Worm (Caenorhabditis elegans) whole organism, late embryonic: ENCODE measurements around the gene F40A3.1.

ENCODE experiments used
- che-1 ChIP-seq: sonication (generic microtip); optimal IDR thresholded peaks from 2 replicates; lab custom pipeline; 2016; ENCODE audit warnings: mild to moderate bottlenecking, missing genetic modification characterization, missing compliant biosample characterization
- nhr-11 ChIP-seq: fragments of 150-350 bp; optimal IDR thresholded peaks from 2 replicates; lab custom pipeline; 2014; ENCODE audit warnings: missing biosample characterization, missing genetic modification characterization

ce11 chrV:7847687-7848086 lies 43.6 kb upstream of the F40A3.1 start:
- TF ChIP-seq che-1 (no peak), nhr-11 (tag; lab: Kevin White, UChicago) (no peak)
